Worm (Caenorhabditis elegans): ENCODE results near the gene ZK54.3.

Gene ZK54.3

ce11 chrX:17475974-17476373, 9.2 kb upstream of the ZK54.3 start (continued):
- no peak for TF ChIP-seq unc-62 (GFP tag; optimal IDR thresholded peaks at IDR 0.05 in 1 of 2)
- TF ChIP-seq unc-62 (tag; optimal IDR thresholded peaks at IDR 0.05), result no peak
- TF ChIP-seq snpc-4 (tag; optimal IDR thresholded peaks at IDR 0.05), result no peak
- TF ChIP-seq hlh-30 (tag; optimal IDR thresholded peaks at IDR 0.05; ENCODE audit: insufficient read depth), result peak; percentile 21
- TF ChIP-seq ces-1 (GFP tag; optimal IDR thresholded peaks at IDR 0.05), result no peak
- no peak for TF ChIP-seq ama-1 (optimal IDR thresholded peaks at IDR 0.05)
- TF ChIP-seq arid-1 (GFP tag; conservative IDR thresholded peaks at IDR 0.05), result no peak
- TF ChIP-seq daf-16 (GFP tag; optimal IDR thresholded peaks at IDR 0.05), result no peak
- TF ChIP-seq daf-16 (tag; optimal IDR thresholded peaks at IDR 0.05), result peak; percentile 87
- TF ChIP-seq dmd-6 (GFP tag; IDR thresholded peaks at IDR 0.05), result peak; percentile 9; the same call in 1 of the 2 replicates
- TF ChIP-seq tag-97 (GFP tag; IDR thresholded peaks at IDR 0.05), result no peak

- TF ChIP-seq nhr-76 (tag; optimal IDR thresholded peaks at IDR 0.05), result no peak
- no peak for TF ChIP-seq set-16 (GFP tag; IDR thresholded peaks at IDR 0.05)
- 0 out of 2 replicates have a peak, but pooled peaks have one; percentile 19 for TF ChIP-seq lin-38 (GFP tag; IDR thresholded peaks at IDR 0.05)
- peak; percentile 37 for TF ChIP-seq pqm-1 (tag; optimal IDR thresholded peaks at IDR 0.05)
- TF ChIP-seq ZK546.5 (tag; optimal IDR thresholded peaks at IDR 0.05), result no peak
- TF ChIP-seq D1046.2 (GFP tag; IDR thresholded peaks at IDR 0.05), result no peak
- peak; percentile 12 for TF ChIP-seq nhr-6 (tag; optimal IDR thresholded peaks at IDR 0.05)
- TF ChIP-seq nhr-28 (tag; optimal IDR thresholded peaks at IDR 0.05), result peak; percentile 38
- no peak for TF ChIP-seq Y105C5A.15 (GFP tag; IDR thresholded peaks at IDR 0.05)
- TF ChIP-seq ceh-32 (tag; optimal IDR thresholded peaks at IDR 0.05; ENCODE audit: poor library complexity), result no peak
- TF ChIP-seq ceh-44 (GFP tag; IDR thresholded peaks at IDR 0.05), result no peak
- no peak for TF ChIP-seq lin-1 (GFP tag; IDR thresholded peaks at IDR 0.05)
- TF ChIP-seq hlh-11 (tag; optimal IDR thresholded peaks at IDR 0.05), result peak; percentile 6
- peak; percentile 4 for TF ChIP-seq hlh-30 (tag; optimal IDR thresholded peaks at IDR 0.05; ENCODE audit: insufficient read depth)
- no peak for TF ChIP-seq nhr-77 (tag; optimal IDR thresholded peaks at IDR 0.05)
- no peak for TF ChIP-seq dmd-9 (GFP tag; IDR thresholded peaks at IDR 0.05)
- TF ChIP-seq rbr-2 (tag; optimal IDR thresholded peaks at IDR 0.05), result peak; percentile 17
- peak in 1 of 2 experiments; percentile 64 for TF ChIP-seq daf-16 (GFP tag; optimal IDR thresholded peaks at IDR 0.05)
- peak; percentile 88 for TF ChIP-seq daf-16 (tag; optimal IDR thresholded peaks at IDR 0.05)
Measured at ce11 chrX:17474521-17475170, 7.8 kb upstream of the ZK54.3 start, which contains the start of gene tps-1. Gene tps-1, minus strand, starts transcription at chrX:17474534.

ce11 chrX:17472917-17473316, 6.1 kb upstream of the ZK54.3 start:
- TF ChIP-seq madf-9 (GFP tag; conservative IDR thresholded peaks at IDR 0.05), result 0 out of 2 replicates have a peak, but pooled peaks have one; percentile 41
- no peak for TF ChIP-seq aly-2 (tag; optimal IDR thresholded peaks at IDR 0.05)
- peak; percentile 64 for TF ChIP-seq dmd-6 (GFP tag; IDR thresholded peaks at IDR 0.05)
- no peak for TF ChIP-seq lin-39 (tag; optimal IDR thresholded peaks at IDR 0.05)
- no peak for TF ChIP-seq nhr-102 (tag; optimal IDR thresholded peaks at IDR 0.05)
- no peak for TF ChIP-seq ctbp-1 (GFP tag; IDR thresholded peaks at IDR 0.05)
- peak; percentile 62 for TF ChIP-seq hlh-11 (tag; optimal IDR thresholded peaks at IDR 0.05)
- no peak for TF ChIP-seq ceh-20 (GFP tag; IDR thresholded peaks at IDR 0.05)
- TF ChIP-seq nhr-11 (tag; optimal IDR thresholded peaks at IDR 0.05), result peak; percentile 18
- no peak for TF ChIP-seq zfp-2 (tag; optimal IDR thresholded peaks at IDR 0.05)
- TF ChIP-seq nhr-28 (tag; optimal IDR thresholded peaks at IDR 0.05), result peak; percentile 37
- no peak for TF ChIP-seq zip-11 (GFP tag; IDR thresholded peaks at IDR 0.05)
- no peak for TF ChIP-seq lin-13 (GFP tag; optimal IDR thresholded peaks at IDR 0.05)
- TF ChIP-seq lim-7 (GFP tag; IDR thresholded peaks at IDR 0.05), result no peak
- TF ChIP-seq daf-16 (GFP tag; optimal IDR thresholded peaks at IDR 0.05), result peak in 1 of 2 experiments; percentile 19
- TF ChIP-seq daf-16 (tag; optimal IDR thresholded peaks at IDR 0.05), result peak; percentile 41
- TF ChIP-seq spr-3 (GFP tag; optimal IDR thresholded peaks at IDR 0.05), result no peak
- TF ChIP-seq snpc-1.2 (GFP tag; IDR thresholded peaks at IDR 0.05), result no peak
- TF ChIP-seq snpc-4 (tag; optimal IDR thresholded peaks at IDR 0.05), result no peak
- TF ChIP-seq hmg-1.1 (GFP tag; IDR thresholded peaks at IDR 0.05), result no peak
- TF ChIP-seq nhr-42 (GFP tag; IDR thresholded peaks at IDR 0.05), result no peak
- TF ChIP-seq pha-4 (GFP tag; IDR thresholded peaks at IDR 0.05), result no peak
- TF ChIP-seq pha-4 (tag; optimal IDR thresholded peaks at IDR 0.05), result no peak
- no peak for TF ChIP-seq R02D3.7 (tag; optimal IDR thresholded peaks at IDR 0.05)
- 0 out of 2 replicates have a peak, but pooled peaks have one; percentile 16 for TF ChIP-seq php-3 (GFP tag; IDR thresholded peaks at IDR 0.05)
- TF ChIP-seq lin-29 (GFP tag; IDR thresholded peaks at IDR 0.05), result no peak
- no peak for TF ChIP-seq rbr-2 (tag; optimal IDR thresholded peaks at IDR 0.05)
- TF ChIP-seq F26F4.8 (GFP tag; conservative IDR thresholded peaks at IDR 0.05), result no peak
